Worm (Caenorhabditis elegans) whole organism, late embryonic: Measurements from ENCODE around the gene tim-1.

Source experiments
- ceh-2 ChIP-seq: sonication (generic microtip); optimal IDR thresholded peaks from 2 replicates; lab custom pipeline; 2016; ENCODE audit warnings: missing genotype, missing genetic modification characterization, missing compliant biosample characterization
- dmd-4 ChIP-seq: sonication (generic microtip); optimal IDR thresholded peaks from 2 replicates; lab custom pipeline; 2016; ENCODE audit warnings: borderline replicate concordance, missing genetic modification characterization, missing compliant biosample characterization
- pag-3 ChIP-seq: sonication (generic microtip); optimal IDR thresholded peaks from 2 replicates; lab custom pipeline; 2016; ENCODE audit warnings: missing compliant biosample characterization, missing genetic modification characterization, borderline replicate concordance
- unc-55 ChIP-seq: sonication (generic microtip); optimal IDR thresholded peaks from 2 replicates; lab custom pipeline; 2017; ENCODE audit warnings: missing biosample characterization, missing genetic modification reagents, missing genetic modification characterization

DNA sequence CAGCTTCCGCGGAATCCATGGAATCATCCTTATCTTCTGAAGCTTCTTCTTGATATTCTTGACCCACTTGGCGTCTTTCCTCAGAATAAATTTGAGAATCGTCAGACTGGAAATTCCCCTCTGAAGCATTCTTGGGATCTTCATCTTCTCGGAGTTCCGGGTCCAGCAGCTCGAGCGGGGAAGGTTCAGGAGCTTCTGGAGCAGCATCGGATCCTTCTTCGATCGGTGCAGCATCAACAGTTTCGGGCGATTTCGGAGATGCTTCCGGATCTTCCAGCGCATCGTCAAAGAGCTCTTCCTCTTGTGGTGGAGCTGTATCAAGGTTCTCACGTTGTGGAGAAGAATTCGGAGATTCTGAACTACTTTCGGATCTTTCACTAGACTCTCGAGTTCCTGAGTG lies 42.4 kb downstream of the tim-1 start:
- TF ChIP-seq ceh-2 (tag; lab: Kevin White, UChicago) (no peak), pag-3 (no peak), unc-55 (no peak), dmd-4 (tag; lab: Kevin White, UChicago) (no peak)
